Fruit fly (Drosophila melanogaster) whole organism, wandering third instar larva: ENCODE measurements around the gene Cpr72Eb.

Source experiments
- CG32264 ChIP-seq: fragments of 200-800 bp; sonication (Bioruptor generic); optimal IDR thresholded peaks from 2 replicates; lab custom pipeline; 2016; ENCODE audit warnings: missing biosample characterization, missing genetic modification characterization
- CG9705 ChIP-seq: fragments of 200-800 bp; sonication (Bioruptor generic); optimal IDR thresholded peaks from 2 replicates; lab custom pipeline; 2018; ENCODE audit warnings: missing biosample characterization, mild to moderate bottlenecking, missing genetic modification characterization
- CrebA ChIP-seq: fragments of 200-800 bp; sonication (Bioruptor generic); optimal IDR thresholded peaks from 2 replicates; lab custom pipeline; 2016; ENCODE audit warnings: missing biosample characterization, mild to moderate bottlenecking, missing genetic modification characterization, borderline replicate concordance
- Dfd ChIP-seq: fragments of >200 bp; optimal IDR thresholded peaks from 2 replicates; lab custom pipeline; 2017; ENCODE audit warnings: missing biosample characterization, missing genetic modification characterization
- Dif ChIP-seq: fragments of 200-275, 200-300 bp; sonication (Bioruptor generic); optimal IDR thresholded peaks from 2 replicates; lab custom pipeline; 2018; ENCODE audit warnings: missing biosample characterization, missing genetic modification characterization; ENCODE audit not compliant: partially characterized antibody
- GATAd ChIP-seq: sonication (Bioruptor generic); optimal IDR thresholded peaks from 2 replicates; lab custom pipeline; 2016; ENCODE audit warnings: missing biosample characterization, missing genetic modification characterization
- HLH106 ChIP-seq: fragments of 200-800 bp; optimal IDR thresholded peaks from 3 replicates; lab custom pipeline; 2019; ENCODE audit warnings: missing biosample characterization, mild to moderate bottlenecking, missing genetic modification characterization, moderate library complexity
- Hnf4 ChIP-seq: fragments of 200-800 bp; sonication (Bioruptor generic); optimal IDR thresholded peaks from 2 replicates; lab custom pipeline; 2016; ENCODE audit warnings: missing biosample characterization, mild to moderate bottlenecking, missing genetic modification characterization
- Hr78 ChIP-seq: fragments of >200 bp; optimal IDR thresholded peaks from 2 replicates; lab custom pipeline; 2017; ENCODE audit warnings: missing biosample characterization, missing genetic modification characterization
- Hr83 ChIP-seq: fragments of 200-300 bp; sonication (Bioruptor generic); optimal IDR thresholded peaks from 2 replicates; lab custom pipeline; 2016; ENCODE audit warnings: missing biosample characterization, mild to moderate bottlenecking, missing genetic modification characterization, moderate library complexity; ENCODE audit not compliant: poor library complexity, severe bottlenecking
- Jra ChIP-seq: sonication (Bioruptor generic); optimal IDR thresholded peaks from 2 replicates; lab custom pipeline; 2016; ENCODE audit warnings: missing biosample characterization, missing genetic modification characterization
- Mio ChIP-seq: sonication (Bioruptor generic); optimal IDR thresholded peaks from 2 replicates; lab custom pipeline; 2016; ENCODE audit warnings: missing biosample characterization, missing genetic modification characterization
- Myc ChIP-seq: fragments of >200 bp; optimal IDR thresholded peaks from 2 replicates; lab custom pipeline; 2017
- N ChIP-seq: fragments of >200 bp; optimal IDR thresholded peaks from 2 replicates; lab custom pipeline; 2018; ENCODE audit warnings: missing biosample characterization, missing external identifiers, missing genetic modification characterization
- OdsH ChIP-seq: fragments of 200-800 bp; sonication (Bioruptor generic); optimal IDR thresholded peaks from 2 replicates; lab custom pipeline; 2016; ENCODE audit warnings: missing biosample characterization, mild to moderate bottlenecking, missing genetic modification characterization
- Rel ChIP-seq, 2 experiments: fragments of 200-800 bp; sonication (Bioruptor generic) in 1 of 2; optimal IDR thresholded peaks; 2 replicates in 1 of 2; 3 replicates in 1 of 2; lab custom pipeline; 2016 to 2019; ENCODE audit warnings: mild to moderate bottlenecking in 2 of 2, missing biosample characterization in 2 of 2, missing genetic modification characterization in 2 of 2, moderate library complexity in 1 of 2
- Sp1 ChIP-seq: fragments of 200-800 bp; sonication (Bioruptor generic); optimal IDR thresholded peaks from 3 replicates; lab custom pipeline; 2019; ENCODE audit warnings: missing biosample characterization, mild to moderate bottlenecking, missing genetic modification characterization, moderate library complexity
- Vsx2 ChIP-seq: fragments of 200-300, 225-300 bp; sonication (Bioruptor generic); optimal IDR thresholded peaks from 2 replicates; lab custom pipeline; 2018; ENCODE audit warnings: missing biosample characterization, missing genetic modification characterization; ENCODE audit not compliant: partially characterized antibody
- brk ChIP-seq: fragments of 200-800 bp; sonication (Bioruptor generic); optimal IDR thresholded peaks from 2 replicates; lab custom pipeline; 2016; ENCODE audit warnings: missing biosample characterization, mild to moderate bottlenecking, missing genetic modification characterization
- dl ChIP-seq, 2 experiments: fragments of 175-275, 200-275 bp in 1 of 2; fragments of 200-275 bp in 1 of 2; sonication (Bioruptor generic); optimal IDR thresholded peaks; lab custom pipeline; 2018; ENCODE audit warnings: mild to moderate bottlenecking in 2 of 2, missing biosample characterization in 2 of 2, missing genetic modification characterization in 2 of 2, moderate library complexity in 2 of 2; ENCODE audit not compliant: partially characterized antibody in 2 of 2, insufficient read depth in 1 of 2
- dsf ChIP-seq: sonication (Bioruptor generic); optimal IDR thresholded peaks from 2 replicates; lab custom pipeline; 2016; ENCODE audit warnings: missing biosample characterization, missing genetic modification characterization, borderline replicate concordance
- ey ChIP-seq: fragments of 200-800 bp; sonication (Bioruptor generic); optimal IDR thresholded peaks from 2 replicates; lab custom pipeline; 2016; ENCODE audit warnings: missing biosample characterization, missing genetic modification characterization
- foxo ChIP-seq, 2 experiments: fragments of 200-800 bp; sonication (Bioruptor generic); optimal IDR thresholded peaks; 2 replicates in 1 of 2; 3 replicates in 1 of 2; lab custom pipeline; 2016 to 2017; ENCODE audit warnings: missing biosample characterization in 2 of 2, missing genetic modification characterization in 2 of 2
- fru ChIP-seq: fragments of 200-800 bp; sonication (Bioruptor generic); optimal IDR thresholded peaks from 3 replicates; lab custom pipeline; 2016; ENCODE audit warnings: missing biosample characterization, mild to moderate bottlenecking, missing genetic modification characterization
- h ChIP-seq: fragments of 200-800 bp; sonication (Bioruptor generic); optimal IDR thresholded peaks from 3 replicates; lab custom pipeline; 2016; ENCODE audit warnings: missing biosample characterization, mild to moderate bottlenecking, missing genetic modification characterization
- lola ChIP-seq: fragments of >200 bp; optimal IDR thresholded peaks from 2 replicates; lab custom pipeline; 2017; ENCODE audit warnings: missing biosample characterization, missing genetic modification characterization
- pan ChIP-seq: fragments of >200 bp; optimal IDR thresholded peaks from 2 replicates; lab custom pipeline; 2017
- sage ChIP-seq: fragments of 200-800 bp; sonication (Bioruptor generic); optimal IDR thresholded peaks from 2 replicates; lab custom pipeline; 2016; ENCODE audit warnings: missing biosample characterization, mild to moderate bottlenecking, missing genetic modification characterization
- sv ChIP-seq: fragments of 200-800 bp; sonication (Bioruptor generic); optimal IDR thresholded peaks from 3 replicates; lab custom pipeline; 2016; ENCODE audit warnings: missing biosample characterization, missing genetic modification characterization
- tai ChIP-seq: sonication (Bioruptor generic); optimal IDR thresholded peaks from 2 replicates; lab custom pipeline; 2016; ENCODE audit warnings: missing biosample characterization, missing genetic modification characterization
- usp ChIP-seq: fragments of >200 bp; optimal IDR thresholded peaks from 2 replicates; lab custom pipeline; 2017; ENCODE audit warnings: missing biosample characterization, missing genetic modification characterization
- woc ChIP-seq: sonication (Bioruptor generic); optimal IDR thresholded peaks from 2 replicates; lab custom pipeline; 2016; ENCODE audit warnings: missing biosample characterization, mild to moderate bottlenecking, missing genetic modification characterization

The Cpr72Eb gene

DNA sequence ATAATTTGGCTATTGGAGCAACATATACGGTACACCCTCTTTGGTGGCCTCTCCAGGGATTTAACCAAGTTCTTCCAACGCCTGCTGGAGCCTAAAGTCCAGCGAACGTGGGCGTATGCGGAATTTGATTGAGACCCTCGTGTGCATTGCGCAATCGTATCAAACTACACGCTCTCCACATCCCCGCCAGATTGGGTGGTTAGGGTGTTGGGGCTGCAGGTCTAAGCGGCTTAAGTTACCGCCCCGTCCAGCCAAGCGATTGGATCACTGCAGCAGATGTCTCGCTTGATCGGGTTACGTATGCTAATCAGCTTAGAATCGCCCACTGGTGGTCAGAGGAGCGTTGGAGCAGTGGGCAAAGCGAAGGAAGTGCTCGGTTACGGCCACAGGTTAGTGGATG is 34.0 kb upstream of the Cpr72Eb start, which contains the start of gene CG33060:
CG33060 (plus strand) TSS at position 301 of the 400 bp plus-strand sequence.
- no peak for TF ChIP-seq CG32264 (GFP tag; lab: Kevin White, UChicago)
- TF ChIP-seq Hr78 (GFP tag; lab: Kevin White, UChicago), result no peak
- TF ChIP-seq Rel (GFP tag; optimal IDR thresholded peaks at IDR 0.05; lab: Kevin White, UChicago), result no peak
- TF ChIP-seq Rel (tag; optimal IDR thresholded peaks at IDR 0.05; lab: Kevin White, UChicago), result no peak
- TF ChIP-seq sv (GFP tag; lab: Kevin White, UChicago), result no peak
- no peak for TF ChIP-seq Vsx2 (GFP tag; lab: Kevin White, UChicago)
- TF ChIP-seq Jra (GFP tag; lab: Kevin White, UChicago), result no peak
- no peak for TF ChIP-seq brk
- no peak for TF ChIP-seq dsf (GFP tag; lab: Kevin White, UChicago)
- TF ChIP-seq foxo (GFP tag; optimal IDR thresholded peaks at IDR 0.05; lab: Kevin White, UChicago), result no peak
- TF ChIP-seq HLH106 (tag; lab: Kevin White, UChicago), result no peak
- TF ChIP-seq, all 38 proteins: peak for 0

DNA sequence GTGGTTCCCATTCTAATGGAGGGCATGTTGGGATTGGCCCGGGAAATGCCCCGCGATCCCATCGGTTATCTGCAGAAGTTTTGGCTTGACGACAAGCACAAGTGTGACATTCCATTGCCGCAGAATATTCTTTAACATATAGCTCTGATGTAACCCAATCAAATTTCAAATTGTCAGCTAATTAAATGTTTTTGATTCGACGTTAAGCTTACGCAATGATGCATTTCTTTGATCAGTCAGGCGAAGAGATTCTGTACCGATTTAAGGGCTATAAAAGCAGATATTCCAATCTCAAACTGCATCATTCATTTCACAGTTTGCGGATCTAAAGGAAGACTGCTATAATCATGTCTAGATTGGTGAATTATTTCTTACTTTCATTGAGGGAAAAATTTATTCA is 33.1 kb upstream of the Cpr72Eb start, which contains the start of gene retinin:
retinin (plus strand) TSS at position 301 of the 400 bp plus-strand sequence.
- TF ChIP-seq usp (GFP tag; lab: Kevin White, UChicago), result no peak
- TF ChIP-seq HLH106 (tag; lab: Kevin White, UChicago), result no peak
- no peak for TF ChIP-seq sage (GFP tag; lab: Kevin White, UChicago)
- TF ChIP-seq sv (GFP tag; lab: Kevin White, UChicago), result no peak
- no peak for TF ChIP-seq woc (GFP tag; lab: Kevin White, UChicago)
- no peak for TF ChIP-seq Vsx2 (GFP tag; lab: Kevin White, UChicago)
- TF ChIP-seq GATAd (GFP tag; lab: Kevin White, UChicago), result no peak
- no peak for TF ChIP-seq ey (GFP tag; lab: Kevin White, UChicago)
- TF ChIP-seq OdsH, result no peak
- TF ChIP-seq lola (GFP tag; lab: Kevin White, UChicago), result no peak
- no peak for TF ChIP-seq Sp1 (GFP tag; lab: Kevin White, UChicago)
- no peak for TF ChIP-seq CrebA (GFP tag; lab: Kevin White, UChicago)
- no peak for TF ChIP-seq CG9705 (GFP tag; lab: Kevin White, UChicago)
- no peak for TF ChIP-seq tai
- TF ChIP-seq Dif (GFP tag; lab: Kevin White, UChicago), result no peak
- no peak for TF ChIP-seq h (GFP tag; lab: Kevin White, UChicago)
- TF ChIP-seq Rel (GFP tag; optimal IDR thresholded peaks at IDR 0.05; lab: Kevin White, UChicago), result no peak
- no peak for TF ChIP-seq Rel (tag; optimal IDR thresholded peaks at IDR 0.05; lab: Kevin White, UChicago)
- TF ChIP-seq Dfd (GFP tag; lab: Kevin White, UChicago), result no peak
- TF ChIP-seq pan (lab: Kevin White, UChicago), result no peak

DNA sequence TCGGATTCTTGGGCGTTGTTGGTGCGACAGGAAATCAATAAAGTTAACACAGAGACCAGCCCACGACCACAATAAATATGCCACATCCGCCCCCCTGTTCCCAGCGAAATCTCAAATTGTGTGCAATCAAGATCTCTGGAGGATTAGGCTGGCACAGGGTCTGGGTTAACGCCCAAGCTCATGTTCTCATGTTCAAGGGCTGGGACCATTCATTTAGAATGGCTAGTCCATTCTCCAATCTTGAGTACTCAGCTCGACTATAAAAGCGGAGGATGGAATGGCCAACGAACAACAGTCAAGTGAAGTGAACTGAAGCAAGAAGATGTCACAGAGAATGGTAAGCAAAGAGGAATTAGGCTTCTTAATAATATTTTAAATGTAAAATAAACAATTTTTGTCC is 31.7 kb upstream of the Cpr72Eb start, which contains the start of gene CG13056:
CG13056 (plus strand) TSS at position 301 of the 400 bp plus-strand sequence.
- TF ChIP-seq HLH106 (tag; lab: Kevin White, UChicago), result no peak
- no peak for TF ChIP-seq Sp1 (GFP tag; lab: Kevin White, UChicago)
- no peak for TF ChIP-seq Dif (GFP tag; lab: Kevin White, UChicago)
- TF ChIP-seq h (GFP tag; lab: Kevin White, UChicago), result no peak
- no peak for TF ChIP-seq sage (GFP tag; lab: Kevin White, UChicago)
- TF ChIP-seq fru (GFP tag; lab: Kevin White, UChicago), result no peak
- no peak for TF ChIP-seq Hr83 (GFP tag; lab: Kevin White, UChicago)
- no peak for TF ChIP-seq Jra (GFP tag; lab: Kevin White, UChicago)
- TF ChIP-seq N (GFP tag; lab: Kevin White, UChicago), result no peak
- no peak for TF ChIP-seq tai
- no peak for TF ChIP-seq woc (GFP tag; lab: Kevin White, UChicago)
- TF ChIP-seq dl (GFP tag; optimal IDR thresholded peaks at IDR 0.05; lab: Kevin White, UChicago; ENCODE audit: insufficient read depth in 1 of 2, partially characterized antibody in 2 of 2), result no peak
- no peak for TF ChIP-seq dsf (GFP tag; lab: Kevin White, UChicago)
- TF ChIP-seq Myc (lab: Kevin White, UChicago), result no peak
- no peak for TF ChIP-seq CrebA (GFP tag; lab: Kevin White, UChicago)

DNA sequence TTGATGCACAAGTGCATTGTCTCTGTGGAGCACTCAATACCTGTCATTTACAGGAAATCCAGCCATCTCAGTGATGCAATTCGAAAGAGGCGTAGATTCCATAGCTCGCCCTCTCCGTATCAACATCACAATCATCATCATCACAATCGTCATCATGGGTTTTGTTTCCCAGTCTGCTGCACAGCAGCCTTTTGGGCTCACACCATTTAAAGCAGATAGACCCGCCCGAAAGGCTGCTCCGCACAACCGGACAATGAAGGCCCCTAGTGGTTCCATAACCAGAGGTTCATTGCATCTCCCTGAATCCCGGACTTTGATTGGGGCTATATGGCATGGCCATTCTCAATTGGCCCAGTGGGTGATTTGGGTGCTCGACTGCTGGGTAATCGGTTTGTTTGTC is 29.8 kb upstream of the Cpr72Eb start:
- TF ChIP-seq Mio (GFP tag; lab: Kevin White, UChicago) (no peak), Myc (lab: Kevin White, UChicago) (peak; percentile 80), Vsx2 (GFP tag; lab: Kevin White, UChicago) (peak; percentile 58), Hnf4 (GFP tag; lab: Kevin White, UChicago) (no peak), Dif (GFP tag; lab: Kevin White, UChicago) (peak; percentile 39), N (GFP tag; lab: Kevin White, UChicago) (peak; percentile 79)
- TF ChIP-seq, all 38 proteins: peak for 4
